Fruit fly (Drosophila melanogaster) whole organism, wandering third instar larva: ENCODE data around the gene CG7884.

Source experiments
- Abd-B ChIP-seq: fragments of >200 bp; optimal IDR thresholded peaks from 2 replicates; lab custom pipeline; 2017; ENCODE audit warnings: missing biosample characterization, missing genetic modification characterization
- CG32264 ChIP-seq: fragments of 200-800 bp; sonication (Bioruptor generic); optimal IDR thresholded peaks from 2 replicates; lab custom pipeline; 2016; ENCODE audit warnings: missing biosample characterization, missing genetic modification characterization
- CG9705 ChIP-seq: fragments of 200-800 bp; sonication (Bioruptor generic); optimal IDR thresholded peaks from 2 replicates; lab custom pipeline; 2018; ENCODE audit warnings: missing biosample characterization, mild to moderate bottlenecking, missing genetic modification characterization
- GATAd ChIP-seq: sonication (Bioruptor generic); optimal IDR thresholded peaks from 2 replicates; lab custom pipeline; 2016; ENCODE audit warnings: missing biosample characterization, missing genetic modification characterization
- HLH106 ChIP-seq: fragments of 200-800 bp; optimal IDR thresholded peaks from 3 replicates; lab custom pipeline; 2019; ENCODE audit warnings: missing biosample characterization, mild to moderate bottlenecking, missing genetic modification characterization, moderate library complexity
- Hnf4 ChIP-seq: fragments of 200-800 bp; sonication (Bioruptor generic); optimal IDR thresholded peaks from 2 replicates; lab custom pipeline; 2016; ENCODE audit warnings: missing biosample characterization, mild to moderate bottlenecking, missing genetic modification characterization
- Hr78 ChIP-seq: fragments of >200 bp; optimal IDR thresholded peaks from 2 replicates; lab custom pipeline; 2017; ENCODE audit warnings: missing biosample characterization, missing genetic modification characterization
- Hr83 ChIP-seq: fragments of 200-300 bp; sonication (Bioruptor generic); optimal IDR thresholded peaks from 2 replicates; lab custom pipeline; 2016; ENCODE audit warnings: missing biosample characterization, mild to moderate bottlenecking, missing genetic modification characterization, moderate library complexity; ENCODE audit not compliant: poor library complexity, severe bottlenecking
- Jra ChIP-seq: sonication (Bioruptor generic); optimal IDR thresholded peaks from 2 replicates; lab custom pipeline; 2016; ENCODE audit warnings: missing biosample characterization, missing genetic modification characterization
- Mio ChIP-seq: sonication (Bioruptor generic); optimal IDR thresholded peaks from 2 replicates; lab custom pipeline; 2016; ENCODE audit warnings: missing biosample characterization, missing genetic modification characterization
- Myc ChIP-seq: fragments of >200 bp; optimal IDR thresholded peaks from 2 replicates; lab custom pipeline; 2017
- N ChIP-seq: fragments of >200 bp; optimal IDR thresholded peaks from 2 replicates; lab custom pipeline; 2018; ENCODE audit warnings: missing biosample characterization, missing external identifiers, missing genetic modification characterization
- OdsH ChIP-seq: fragments of 200-800 bp; sonication (Bioruptor generic); optimal IDR thresholded peaks from 2 replicates; lab custom pipeline; 2016; ENCODE audit warnings: missing biosample characterization, mild to moderate bottlenecking, missing genetic modification characterization
- Rel ChIP-seq, 2 experiments: fragments of 200-800 bp; sonication (Bioruptor generic) in 1 of 2; optimal IDR thresholded peaks; 2 replicates in 1 of 2; 3 replicates in 1 of 2; lab custom pipeline; 2016 to 2019; ENCODE audit warnings: mild to moderate bottlenecking in 2 of 2, missing biosample characterization in 2 of 2, missing genetic modification characterization in 2 of 2, moderate library complexity in 1 of 2
- Sp1 ChIP-seq: fragments of 200-800 bp; sonication (Bioruptor generic); optimal IDR thresholded peaks from 3 replicates; lab custom pipeline; 2019; ENCODE audit warnings: missing biosample characterization, mild to moderate bottlenecking, missing genetic modification characterization, moderate library complexity
- br ChIP-seq: fragments of 200-800 bp; sonication (Bioruptor generic); optimal IDR thresholded peaks from 2 replicates; lab custom pipeline; 2016; ENCODE audit warnings: missing biosample characterization, missing genetic modification characterization
- brk ChIP-seq: fragments of 200-800 bp; sonication (Bioruptor generic); optimal IDR thresholded peaks from 2 replicates; lab custom pipeline; 2016; ENCODE audit warnings: missing biosample characterization, mild to moderate bottlenecking, missing genetic modification characterization
- dmrt93B ChIP-seq: fragments of 200-800 bp; sonication (Bioruptor generic); optimal IDR thresholded peaks from 2 replicates; lab custom pipeline; 2018; ENCODE audit warnings: missing biosample characterization, mild to moderate bottlenecking, missing genetic modification characterization
- ey ChIP-seq: fragments of 200-800 bp; sonication (Bioruptor generic); optimal IDR thresholded peaks from 2 replicates; lab custom pipeline; 2016; ENCODE audit warnings: missing biosample characterization, missing genetic modification characterization
- foxo ChIP-seq, 2 experiments: fragments of 200-800 bp; sonication (Bioruptor generic); optimal IDR thresholded peaks; 2 replicates in 1 of 2; 3 replicates in 1 of 2; lab custom pipeline; 2016 to 2017; ENCODE audit warnings: missing biosample characterization in 2 of 2, missing genetic modification characterization in 2 of 2
- fru ChIP-seq: fragments of 200-800 bp; sonication (Bioruptor generic); optimal IDR thresholded peaks from 3 replicates; lab custom pipeline; 2016; ENCODE audit warnings: missing biosample characterization, mild to moderate bottlenecking, missing genetic modification characterization
- h ChIP-seq: fragments of 200-800 bp; sonication (Bioruptor generic); optimal IDR thresholded peaks from 3 replicates; lab custom pipeline; 2016; ENCODE audit warnings: missing biosample characterization, mild to moderate bottlenecking, missing genetic modification characterization
- jim ChIP-seq: fragments of 175-275, 200-325 bp; sonication (Bioruptor generic); optimal IDR thresholded peaks from 2 replicates; lab custom pipeline; 2016; ENCODE audit warnings: missing biosample characterization, mild to moderate bottlenecking, missing genetic modification characterization
- lola ChIP-seq: fragments of >200 bp; optimal IDR thresholded peaks from 2 replicates; lab custom pipeline; 2017; ENCODE audit warnings: missing biosample characterization, missing genetic modification characterization
- psq ChIP-seq: fragments of 200-800 bp; sonication (Bioruptor generic); optimal IDR thresholded peaks from 3 replicates; lab custom pipeline; 2017; ENCODE audit warnings: missing biosample characterization, mild to moderate bottlenecking, missing genetic modification characterization, moderate library complexity
- rgr ChIP-seq: fragments of 200-800 bp; sonication (Bioruptor generic); optimal IDR thresholded peaks from 3 replicates; lab custom pipeline; 2016; ENCODE audit warnings: missing biosample characterization, mild to moderate bottlenecking, missing genetic modification characterization
- sv ChIP-seq: fragments of 200-800 bp; sonication (Bioruptor generic); optimal IDR thresholded peaks from 3 replicates; lab custom pipeline; 2016; ENCODE audit warnings: missing biosample characterization, missing genetic modification characterization
- tai ChIP-seq: sonication (Bioruptor generic); optimal IDR thresholded peaks from 2 replicates; lab custom pipeline; 2016; ENCODE audit warnings: missing biosample characterization, missing genetic modification characterization
- usp ChIP-seq: fragments of >200 bp; optimal IDR thresholded peaks from 2 replicates; lab custom pipeline; 2017; ENCODE audit warnings: missing biosample characterization, missing genetic modification characterization
- woc ChIP-seq: sonication (Bioruptor generic); optimal IDR thresholded peaks from 2 replicates; lab custom pipeline; 2016; ENCODE audit warnings: missing biosample characterization, mild to moderate bottlenecking, missing genetic modification characterization

Gene CG7884

dm6 chrX:19238613-19239012, 18.2 kb downstream of the CG7884 start:
- TF ChIP-seq psq (GFP tag; lab: Kevin White, UChicago) (no peak), rgr (GFP tag; lab: Kevin White, UChicago) (no peak), br (GFP tag; lab: Kevin White, UChicago) (no peak), brk (GFP tag; lab: Kevin White, UChicago) (no peak), N (no peak)

- TF ChIP-seq Mio (no peak), Jra (no peak)
Observed at dm6 chrX:19239365-19239764, 18.9 kb downstream of the CG7884 start.

dm6 chrX:19240230-19240839, 19.9 kb downstream of the CG7884 start:
- TF ChIP-seq lola (GFP tag; lab: Kevin White, UChicago) (no peak), fru (GFP tag; lab: Kevin White, UChicago) (no peak), usp (GFP tag; lab: Kevin White, UChicago) (no peak), HLH106 (tag; lab: Kevin White, UChicago) (no peak), CG32264 (GFP tag; lab: Kevin White, UChicago) (no peak), Hr78 (GFP tag; lab: Kevin White, UChicago) (no peak), Sp1 (no peak), dmrt93B (GFP tag; lab: Kevin White, UChicago) (no peak), Mio (no peak), Jra (no peak), ey (GFP tag; lab: Kevin White, UChicago) (no peak), Abd-B (GFP tag; lab: Kevin White, UChicago) (no peak)

dm6 chrX:19241790-19242373, 21.5 kb downstream of the CG7884 start, which contains the start of gene CG14196:
Gene CG14196, minus strand, starts transcription at chrX:19241840.
- no peak for TF ChIP-seq GATAd
- peak in 1 of 2 experiments; percentile 1 for TF ChIP-seq foxo (GFP tag; optimal IDR thresholded peaks at IDR 0.05; lab: Kevin White, UChicago)

- TF ChIP-seq foxo (GFP tag; optimal IDR thresholded peaks at IDR 0.05; lab: Kevin White, UChicago) (peak in 1 of 2 experiments; percentile 49), woc (GFP tag; lab: Kevin White, UChicago) (peak; percentile 38), fru (GFP tag; lab: Kevin White, UChicago) (peak; percentile 13), h (GFP tag; lab: Kevin White, UChicago) (peak; percentile 44), OdsH (no peak), jim (GFP tag; lab: Kevin White, UChicago) (no peak), rgr (GFP tag; lab: Kevin White, UChicago) (peak; percentile 17), Myc (peak; percentile 0), dmrt93B (GFP tag; lab: Kevin White, UChicago) (no peak), tai (no peak), HLH106 (tag; lab: Kevin White, UChicago) (peak; percentile 51), Rel (GFP tag; optimal IDR thresholded peaks at IDR 0.05; lab: Kevin White, UChicago) (no peak), Rel (tag; optimal IDR thresholded peaks at IDR 0.05; lab: Kevin White, UChicago) (peak; percentile 78), br (GFP tag; lab: Kevin White, UChicago) (no peak)
- TF ChIP-seq, all 38 proteins: peak for 8
Observed at dm6 chrX:19243379-19243834, 23.0 kb downstream of the CG7884 start, which contains the start of gene CG7889. Gene CG7889, plus strand, starts transcription at chrX:19243631.

dm6 chrX:19247200-19248052, 27.0 kb downstream of the CG7884 start, which contains the start of gene CG7992:
Gene CG7992, minus strand, starts transcription at chrX:19247250.
- peak; percentile 65 for TF ChIP-seq rgr (GFP tag; lab: Kevin White, UChicago)
- peak; percentile 62 for TF ChIP-seq psq (GFP tag; lab: Kevin White, UChicago)
- no peak for TF ChIP-seq Hr83
- TF ChIP-seq HLH106 (tag; lab: Kevin White, UChicago), result peak; percentile 34
- TF ChIP-seq GATAd, result no peak
- peak in 1 of 2 experiments; percentile 79 for TF ChIP-seq foxo (GFP tag; optimal IDR thresholded peaks at IDR 0.05; lab: Kevin White, UChicago)
- TF ChIP-seq CG9705, result peak; percentile 10
- TF ChIP-seq sv (GFP tag; lab: Kevin White, UChicago), result peak; percentile 29
- TF ChIP-seq fru (GFP tag; lab: Kevin White, UChicago), result peak; percentile 78
- no peak for TF ChIP-seq tai
- peak; percentile 66 for TF ChIP-seq OdsH
- peak; percentile 66 for TF ChIP-seq ey (GFP tag; lab: Kevin White, UChicago)
- TF ChIP-seq Jra, result peak; percentile 51
- no peak for TF ChIP-seq dmrt93B (GFP tag; lab: Kevin White, UChicago)
- TF ChIP-seq br (GFP tag; lab: Kevin White, UChicago), result peak; percentile 55
- TF ChIP-seq Sp1, result peak; percentile 73
- peak; percentile 79 for TF ChIP-seq h (GFP tag; lab: Kevin White, UChicago)
- TF ChIP-seq Hnf4 (GFP tag; lab: Kevin White, UChicago), result no peak
- TF ChIP-seq, all 38 proteins: peak for 13
